Fruit fly (Drosophila melanogaster): ENCODE measurements around the gene CG31528.

DNA sequence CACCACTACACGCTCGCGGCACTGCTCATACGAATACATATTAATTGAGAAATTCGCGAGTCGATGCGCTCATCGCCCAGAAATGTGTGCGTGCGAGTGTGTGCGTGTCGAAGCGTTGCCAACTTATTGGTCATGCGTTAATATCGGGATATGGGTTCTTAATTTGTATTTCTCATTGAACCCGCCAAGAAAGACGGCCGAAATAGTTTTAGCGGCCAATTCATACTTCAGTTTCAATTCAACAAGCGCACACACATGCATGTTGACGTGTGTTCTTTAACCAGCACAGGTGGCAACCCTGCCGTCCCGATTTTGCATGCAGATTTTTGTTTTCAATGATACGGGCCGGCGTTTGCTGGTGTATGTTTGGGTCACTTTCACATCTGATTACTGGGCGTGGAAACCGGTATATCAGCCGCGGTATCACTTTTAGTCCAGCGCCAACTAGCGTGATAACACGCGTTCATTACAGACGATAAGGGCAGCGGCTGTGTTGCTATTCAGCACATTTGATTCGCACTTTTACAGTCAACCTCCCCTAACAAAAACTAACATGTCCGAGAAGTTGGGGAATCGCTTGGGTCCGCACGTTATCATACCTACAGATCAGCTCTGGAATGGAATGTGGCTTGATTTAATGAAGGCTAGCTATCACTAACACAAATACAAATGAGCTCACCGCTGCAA is 12.4 kb upstream of the CG31528 start:
- TF ChIP-seq CG13123 (GFP tag; optimal IDR thresholded peaks at IDR 0.05): no peak
- no peak for TF ChIP-seq Sox100B (GFP tag; optimal IDR thresholded peaks at IDR 0.05)
- no peak for TF ChIP-seq Antp (GFP tag; optimal IDR thresholded peaks at IDR 0.05)
- TF ChIP-seq corto (GFP tag; optimal IDR thresholded peaks at IDR 0.05): no peak
- TF ChIP-seq tap (tag; optimal IDR thresholded peaks at IDR 0.05): no peak
